Fruit fly (Drosophila melanogaster) whole organism, wandering third instar larva: ENCODE measurements around the gene Nle.

Experiments
- Abd-B ChIP-seq: fragments of >200 bp; optimal IDR thresholded peaks from 2 replicates; lab custom pipeline; 2017; ENCODE audit warnings: missing biosample characterization, missing genetic modification characterization
- CG32264 ChIP-seq: fragments of 200-800 bp; sonication (Bioruptor generic); optimal IDR thresholded peaks from 2 replicates; lab custom pipeline; 2016; ENCODE audit warnings: missing biosample characterization, missing genetic modification characterization
- CG9705 ChIP-seq: fragments of 200-800 bp; sonication (Bioruptor generic); optimal IDR thresholded peaks from 2 replicates; lab custom pipeline; 2018; ENCODE audit warnings: missing biosample characterization, mild to moderate bottlenecking, missing genetic modification characterization
- CrebA ChIP-seq: fragments of 200-800 bp; sonication (Bioruptor generic); optimal IDR thresholded peaks from 2 replicates; lab custom pipeline; 2016; ENCODE audit warnings: missing biosample characterization, mild to moderate bottlenecking, missing genetic modification characterization, borderline replicate concordance
- Dfd ChIP-seq: fragments of >200 bp; optimal IDR thresholded peaks from 2 replicates; lab custom pipeline; 2017; ENCODE audit warnings: missing biosample characterization, missing genetic modification characterization
- Dif ChIP-seq: fragments of 200-275, 200-300 bp; sonication (Bioruptor generic); optimal IDR thresholded peaks from 2 replicates; lab custom pipeline; 2018; ENCODE audit warnings: missing biosample characterization, missing genetic modification characterization; ENCODE audit not compliant: partially characterized antibody
- GATAd ChIP-seq: sonication (Bioruptor generic); optimal IDR thresholded peaks from 2 replicates; lab custom pipeline; 2016; ENCODE audit warnings: missing biosample characterization, missing genetic modification characterization
- HLH106 ChIP-seq: fragments of 200-800 bp; optimal IDR thresholded peaks from 3 replicates; lab custom pipeline; 2019; ENCODE audit warnings: missing biosample characterization, mild to moderate bottlenecking, missing genetic modification characterization, moderate library complexity
- Hnf4 ChIP-seq: fragments of 200-800 bp; sonication (Bioruptor generic); optimal IDR thresholded peaks from 2 replicates; lab custom pipeline; 2016; ENCODE audit warnings: missing biosample characterization, mild to moderate bottlenecking, missing genetic modification characterization
- Hr78 ChIP-seq: fragments of >200 bp; optimal IDR thresholded peaks from 2 replicates; lab custom pipeline; 2017; ENCODE audit warnings: missing biosample characterization, missing genetic modification characterization
- Hr83 ChIP-seq: fragments of 200-300 bp; sonication (Bioruptor generic); optimal IDR thresholded peaks from 2 replicates; lab custom pipeline; 2016; ENCODE audit warnings: missing biosample characterization, mild to moderate bottlenecking, missing genetic modification characterization, moderate library complexity; ENCODE audit not compliant: poor library complexity, severe bottlenecking
- Jra ChIP-seq: sonication (Bioruptor generic); optimal IDR thresholded peaks from 2 replicates; lab custom pipeline; 2016; ENCODE audit warnings: missing biosample characterization, missing genetic modification characterization
- Mio ChIP-seq: sonication (Bioruptor generic); optimal IDR thresholded peaks from 2 replicates; lab custom pipeline; 2016; ENCODE audit warnings: missing biosample characterization, missing genetic modification characterization
- Myc ChIP-seq: fragments of >200 bp; optimal IDR thresholded peaks from 2 replicates; lab custom pipeline; 2017
- N ChIP-seq: fragments of >200 bp; optimal IDR thresholded peaks from 2 replicates; lab custom pipeline; 2018; ENCODE audit warnings: missing biosample characterization, missing external identifiers, missing genetic modification characterization
- OdsH ChIP-seq: fragments of 200-800 bp; sonication (Bioruptor generic); optimal IDR thresholded peaks from 2 replicates; lab custom pipeline; 2016; ENCODE audit warnings: missing biosample characterization, mild to moderate bottlenecking, missing genetic modification characterization
- Rel ChIP-seq, 2 experiments: fragments of 200-800 bp; sonication (Bioruptor generic) in 1 of 2; optimal IDR thresholded peaks; 2 replicates in 1 of 2; 3 replicates in 1 of 2; lab custom pipeline; 2016 to 2019; ENCODE audit warnings: mild to moderate bottlenecking in 2 of 2, missing biosample characterization in 2 of 2, missing genetic modification characterization in 2 of 2, moderate library complexity in 1 of 2
- Sp1 ChIP-seq: fragments of 200-800 bp; sonication (Bioruptor generic); optimal IDR thresholded peaks from 3 replicates; lab custom pipeline; 2019; ENCODE audit warnings: missing biosample characterization, mild to moderate bottlenecking, missing genetic modification characterization, moderate library complexity
- Vsx2 ChIP-seq: fragments of 200-300, 225-300 bp; sonication (Bioruptor generic); optimal IDR thresholded peaks from 2 replicates; lab custom pipeline; 2018; ENCODE audit warnings: missing biosample characterization, missing genetic modification characterization; ENCODE audit not compliant: partially characterized antibody
- br ChIP-seq: fragments of 200-800 bp; sonication (Bioruptor generic); optimal IDR thresholded peaks from 2 replicates; lab custom pipeline; 2016; ENCODE audit warnings: missing biosample characterization, missing genetic modification characterization
- brk ChIP-seq: fragments of 200-800 bp; sonication (Bioruptor generic); optimal IDR thresholded peaks from 2 replicates; lab custom pipeline; 2016; ENCODE audit warnings: missing biosample characterization, mild to moderate bottlenecking, missing genetic modification characterization
- dl ChIP-seq, 2 experiments: fragments of 175-275, 200-275 bp in 1 of 2; fragments of 200-275 bp in 1 of 2; sonication (Bioruptor generic); optimal IDR thresholded peaks; lab custom pipeline; 2018; ENCODE audit warnings: mild to moderate bottlenecking in 2 of 2, missing biosample characterization in 2 of 2, missing genetic modification characterization in 2 of 2, moderate library complexity in 2 of 2; ENCODE audit not compliant: partially characterized antibody in 2 of 2, insufficient read depth in 1 of 2
- dmrt93B ChIP-seq: fragments of 200-800 bp; sonication (Bioruptor generic); optimal IDR thresholded peaks from 2 replicates; lab custom pipeline; 2018; ENCODE audit warnings: missing biosample characterization, mild to moderate bottlenecking, missing genetic modification characterization
- dsf ChIP-seq: sonication (Bioruptor generic); optimal IDR thresholded peaks from 2 replicates; lab custom pipeline; 2016; ENCODE audit warnings: missing biosample characterization, missing genetic modification characterization, borderline replicate concordance
- ey ChIP-seq: fragments of 200-800 bp; sonication (Bioruptor generic); optimal IDR thresholded peaks from 2 replicates; lab custom pipeline; 2016; ENCODE audit warnings: missing biosample characterization, missing genetic modification characterization
- foxo ChIP-seq, 2 experiments: fragments of 200-800 bp; sonication (Bioruptor generic); optimal IDR thresholded peaks; 2 replicates in 1 of 2; 3 replicates in 1 of 2; lab custom pipeline; 2016 to 2017; ENCODE audit warnings: missing biosample characterization in 2 of 2, missing genetic modification characterization in 2 of 2
- fru ChIP-seq: fragments of 200-800 bp; sonication (Bioruptor generic); optimal IDR thresholded peaks from 3 replicates; lab custom pipeline; 2016; ENCODE audit warnings: missing biosample characterization, mild to moderate bottlenecking, missing genetic modification characterization
- h ChIP-seq: fragments of 200-800 bp; sonication (Bioruptor generic); optimal IDR thresholded peaks from 3 replicates; lab custom pipeline; 2016; ENCODE audit warnings: missing biosample characterization, mild to moderate bottlenecking, missing genetic modification characterization
- jim ChIP-seq: fragments of 175-275, 200-325 bp; sonication (Bioruptor generic); optimal IDR thresholded peaks from 2 replicates; lab custom pipeline; 2016; ENCODE audit warnings: missing biosample characterization, mild to moderate bottlenecking, missing genetic modification characterization
- lola ChIP-seq: fragments of >200 bp; optimal IDR thresholded peaks from 2 replicates; lab custom pipeline; 2017; ENCODE audit warnings: missing biosample characterization, missing genetic modification characterization
- pan ChIP-seq: fragments of >200 bp; optimal IDR thresholded peaks from 2 replicates; lab custom pipeline; 2017
- psq ChIP-seq: fragments of 200-800 bp; sonication (Bioruptor generic); optimal IDR thresholded peaks from 3 replicates; lab custom pipeline; 2017; ENCODE audit warnings: missing biosample characterization, mild to moderate bottlenecking, missing genetic modification characterization, moderate library complexity
- rgr ChIP-seq: fragments of 200-800 bp; sonication (Bioruptor generic); optimal IDR thresholded peaks from 3 replicates; lab custom pipeline; 2016; ENCODE audit warnings: missing biosample characterization, mild to moderate bottlenecking, missing genetic modification characterization
- sage ChIP-seq: fragments of 200-800 bp; sonication (Bioruptor generic); optimal IDR thresholded peaks from 2 replicates; lab custom pipeline; 2016; ENCODE audit warnings: missing biosample characterization, mild to moderate bottlenecking, missing genetic modification characterization
- sv ChIP-seq: fragments of 200-800 bp; sonication (Bioruptor generic); optimal IDR thresholded peaks from 3 replicates; lab custom pipeline; 2016; ENCODE audit warnings: missing biosample characterization, missing genetic modification characterization
- tai ChIP-seq: sonication (Bioruptor generic); optimal IDR thresholded peaks from 2 replicates; lab custom pipeline; 2016; ENCODE audit warnings: missing biosample characterization, missing genetic modification characterization
- usp ChIP-seq: fragments of >200 bp; optimal IDR thresholded peaks from 2 replicates; lab custom pipeline; 2017; ENCODE audit warnings: missing biosample characterization, missing genetic modification characterization
- woc ChIP-seq: sonication (Bioruptor generic); optimal IDR thresholded peaks from 2 replicates; lab custom pipeline; 2016; ENCODE audit warnings: missing biosample characterization, mild to moderate bottlenecking, missing genetic modification characterization

The Nle gene

DNA sequence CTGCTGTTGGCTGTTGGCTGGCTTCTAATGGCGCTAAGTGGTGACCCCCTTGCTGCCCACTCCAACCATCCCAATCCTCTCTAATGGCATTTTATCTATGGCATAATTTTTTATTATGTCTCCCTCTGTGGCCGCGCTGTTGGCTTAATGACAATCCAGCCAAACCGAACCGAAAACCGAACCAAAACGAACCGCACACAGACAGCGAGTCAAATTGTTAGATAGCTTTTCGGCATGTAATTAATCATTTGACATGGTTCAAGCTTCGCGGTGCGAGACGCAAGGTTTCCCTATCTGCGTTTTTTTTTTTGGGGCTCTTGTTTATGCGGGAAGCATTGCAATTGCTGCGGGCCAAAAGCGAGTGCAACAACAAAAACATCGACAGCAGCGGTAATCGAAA lies 40.2 kb downstream of the Nle start:
- TF ChIP-seq Hnf4 (GFP tag; lab: Kevin White, UChicago) (no peak), lola (GFP tag; lab: Kevin White, UChicago) (no peak), Dfd (GFP tag; lab: Kevin White, UChicago) (no peak), woc (GFP tag; lab: Kevin White, UChicago) (no peak), foxo (GFP tag; optimal IDR thresholded peaks at IDR 0.05; lab: Kevin White, UChicago) (no peak), usp (no peak), Myc (no peak), dmrt93B (no peak), br (no peak), h (no peak), Dif (GFP tag; lab: Kevin White, UChicago) (no peak), brk (GFP tag; lab: Kevin White, UChicago) (no peak), N (GFP tag; lab: Kevin White, UChicago) (no peak), psq (GFP tag; lab: Kevin White, UChicago) (no peak), Jra (GFP tag; lab: Kevin White, UChicago) (no peak), Rel (GFP tag; optimal IDR thresholded peaks at IDR 0.05; lab: Kevin White, UChicago) (no peak), Rel (tag; optimal IDR thresholded peaks at IDR 0.05; lab: Kevin White, UChicago) (no peak), CrebA (GFP tag; lab: Kevin White, UChicago) (no peak)

DNA sequence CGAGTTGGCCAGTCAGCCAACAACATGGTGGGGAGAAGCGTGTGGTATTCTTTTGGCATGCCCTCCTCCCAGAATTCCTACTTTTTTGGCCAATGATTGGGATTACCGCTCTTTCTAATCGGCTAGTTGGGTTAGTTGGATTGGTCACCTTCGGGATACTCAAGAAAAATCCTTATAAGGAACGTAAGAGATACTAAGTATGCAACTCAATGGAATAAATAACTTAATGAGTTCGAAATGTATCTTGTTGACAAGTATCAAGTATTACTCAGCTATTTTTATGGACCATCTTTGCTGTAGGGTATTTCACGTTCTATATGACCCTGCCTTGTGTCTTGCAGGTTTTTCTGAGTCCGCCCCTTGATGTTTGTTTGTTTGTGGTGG lies 41.0 kb downstream of the Nle start:
- TF ChIP-seq br (no peak), sv (GFP tag; lab: Kevin White, UChicago) (no peak), pan (no peak), sage (GFP tag; lab: Kevin White, UChicago) (no peak), usp (no peak), dl (GFP tag; optimal IDR thresholded peaks at IDR 0.05; lab: Kevin White, UChicago; ENCODE audit: insufficient read depth in 1 of 2, partially characterized antibody in 2 of 2) (no peak), GATAd (GFP tag; lab: Kevin White, UChicago) (no peak), Dif (GFP tag; lab: Kevin White, UChicago) (no peak), CG9705 (GFP tag; lab: Kevin White, UChicago) (no peak), Myc (no peak), Vsx2 (GFP tag; lab: Kevin White, UChicago) (no peak), Hnf4 (GFP tag; lab: Kevin White, UChicago) (peak; percentile 15), N (GFP tag; lab: Kevin White, UChicago) (no peak), Hr78 (no peak), jim (GFP tag; lab: Kevin White, UChicago) (no peak), fru (GFP tag; lab: Kevin White, UChicago) (no peak), Dfd (GFP tag; lab: Kevin White, UChicago) (no peak), dsf (GFP tag; lab: Kevin White, UChicago) (no peak), Sp1 (GFP tag; lab: Kevin White, UChicago) (no peak), h (no peak), woc (GFP tag; lab: Kevin White, UChicago) (peak; percentile 27), ey (GFP tag; lab: Kevin White, UChicago) (no peak), Rel (GFP tag; optimal IDR thresholded peaks at IDR 0.05; lab: Kevin White, UChicago) (no peak), Rel (tag; optimal IDR thresholded peaks at IDR 0.05; lab: Kevin White, UChicago) (no peak), brk (GFP tag; lab: Kevin White, UChicago) (no peak), OdsH (GFP tag; lab: Kevin White, UChicago) (peak; percentile 35), HLH106 (tag; lab: Kevin White, UChicago) (no peak), lola (GFP tag; lab: Kevin White, UChicago) (no peak), psq (GFP tag; lab: Kevin White, UChicago) (peak; percentile 9), Abd-B (GFP tag; lab: Kevin White, UChicago) (no peak), dmrt93B (no peak), CrebA (GFP tag; lab: Kevin White, UChicago) (no peak), tai (GFP tag; lab: Kevin White, UChicago) (no peak), CG32264 (GFP tag; lab: Kevin White, UChicago) (no peak), Jra (GFP tag; lab: Kevin White, UChicago) (no peak), Mio (GFP tag; lab: Kevin White, UChicago) (no peak), Hr83 (GFP tag; lab: Kevin White, UChicago) (no peak), rgr (GFP tag; lab: Kevin White, UChicago) (peak; percentile 4), foxo (GFP tag; optimal IDR thresholded peaks at IDR 0.05; lab: Kevin White, UChicago) (no peak)
- TF ChIP-seq, all 38 proteins: peak for 5
